Worm (Caenorhabditis elegans) whole organism, young adult: ENCODE results near the gene vps-50.
A peak's percentile ranks its signal among the peaks of the same experiment; 100 is the strongest.

Experiments used
- B0035.1 ChIP-seq: sonication (generic microtip); optimal IDR thresholded peaks from 2 replicates; lab custom pipeline; 2016; ENCODE audit warnings: missing genetic modification characterization, mild to moderate bottlenecking, missing compliant biosample characterization, missing genotype, missing genetic modification reagents
- C06A6.2 ChIP-seq: fragments of 200-800 bp; sonication (Bioruptor generic); conservative IDR thresholded peaks from 2 replicates; pipeline ENCODE4 v1.3.6; 2022; ENCODE audit warnings: missing genetic modification characterization, missing compliant biosample characterization
- C17E4.6 ChIP-seq: fragments of 200-800 bp; sonication (Bioruptor generic); IDR thresholded peaks from 2 replicates; pipeline ENCODE4 v1.3.6; 2022; ENCODE audit warnings: missing genetic modification reagents, missing genetic modification characterization, missing compliant biosample characterization
- D2030.7 ChIP-seq: fragments of 200-800 bp; sonication (Bioruptor generic); IDR thresholded peaks from 2 replicates; pipeline ENCODE4 v1.3.6; 2022; ENCODE audit warnings: missing genetic modification reagents, missing genetic modification characterization, missing compliant biosample characterization
- F22D6.2 ChIP-seq: sonication (generic microtip); optimal IDR thresholded peaks from 2 replicates; lab custom pipeline; 2016; ENCODE audit warnings: mild to moderate bottlenecking, missing genetic modification characterization, missing compliant biosample characterization
- F23B12.7 ChIP-seq: sonication (generic microtip); optimal IDR thresholded peaks from 2 replicates; lab custom pipeline; 2017; ENCODE audit warnings: missing genetic modification characterization, mild to moderate bottlenecking, missing compliant biosample characterization, antibody characterized with exemption, moderate library complexity; ENCODE audit not compliant: insufficient read depth
- F33H1.4 ChIP-seq: fragments of 200-800 bp; sonication (Bioruptor generic); IDR thresholded peaks from 2 replicates; pipeline ENCODE4 v1.3.6; 2022; ENCODE audit warnings: missing genetic modification reagents, missing genetic modification characterization, missing compliant biosample characterization
- F37B4.10 ChIP-seq: fragments of 200-800 bp; sonication (Bioruptor generic); IDR thresholded peaks from 2 replicates; pipeline ENCODE4 v1.3.6; 2022; ENCODE audit warnings: missing genetic modification characterization, missing compliant biosample characterization
- F57A8.1 ChIP-seq: fragments of 200-800 bp; sonication (Bioruptor generic); optimal IDR thresholded peaks from 2 replicates; lab custom pipeline; 2018; ENCODE audit warnings: mild to moderate bottlenecking, missing genetic modification characterization, moderate library complexity, missing compliant biosample characterization
- T07F8.4 ChIP-seq: sonication (generic microtip); optimal IDR thresholded peaks from 2 replicates; lab custom pipeline; 2016; ENCODE audit warnings: mild to moderate bottlenecking, missing genetic modification characterization, moderate library complexity, missing compliant biosample characterization
- T26A5.8 ChIP-seq: sonication (generic microtip); optimal IDR thresholded peaks from 2 replicates; lab custom pipeline; 2016; ENCODE audit warnings: missing genetic modification characterization, missing compliant biosample characterization
- Y53G8AR.9 ChIP-seq: fragments of 200-800 bp; sonication (Bioruptor generic); conservative IDR thresholded peaks from 2 replicates; pipeline ENCODE4 v1.3.6; 2022; ENCODE audit warnings: missing genetic modification reagents, missing genetic modification characterization, missing compliant biosample characterization
- Y56A3A.18 ChIP-seq: fragments of 200-800 bp; sonication (Bioruptor generic); IDR thresholded peaks from 2 replicates; pipeline ENCODE4 v1.3.6; 2022; ENCODE audit warnings: missing genetic modification reagents, missing genetic modification characterization, missing compliant biosample characterization
- Y95B8A.8 ChIP-seq: fragments of 200-800 bp; sonication (Bioruptor generic); IDR thresholded peaks from 2 replicates; pipeline ENCODE4 v1.3.6; 2022; ENCODE audit warnings: missing genetic modification reagents, missing genetic modification characterization, missing compliant biosample characterization
- akir-1 ChIP-seq: fragments of 200-800 bp; sonication (Bioruptor generic); optimal IDR thresholded peaks from 2 replicates; lab custom pipeline; 2018; ENCODE audit warnings: mild to moderate bottlenecking, missing genetic modification characterization, moderate library complexity, missing compliant biosample characterization
- attf-3 ChIP-seq: fragments of 200-800 bp; sonication (Bioruptor generic); conservative IDR thresholded peaks from 2 replicates; pipeline ENCODE4 v1.3.6; 2022; ENCODE audit warnings: missing genetic modification reagents, missing genetic modification characterization, missing compliant biosample characterization
- attf-5 ChIP-seq: fragments of 200-800 bp; sonication (Bioruptor generic); optimal IDR thresholded peaks from 2 replicates; lab custom pipeline; 2018; ENCODE audit warnings: mild to moderate bottlenecking, missing genetic modification characterization, missing compliant biosample characterization
- cebp-1 ChIP-seq, 2 experiments: fragments of 200-800 bp in 1 of 2; sonication (Bioruptor generic) in 1 of 2; sonication (generic microtip) in 1 of 2; IDR thresholded peaks in 1 of 2; optimal IDR thresholded peaks in 1 of 2; 2 replicates each; pipeline versions ENCODE4 v1.3.6 to Lab custom; 2017 to 2022; ENCODE audit warnings: missing compliant biosample characterization in 2 of 2, missing genetic modification characterization in 2 of 2, mild to moderate bottlenecking in 1 of 2, missing genetic modification reagents in 1 of 2, moderate library complexity in 1 of 2
- cebp-2 ChIP-seq: fragments of 200-800 bp; sonication (Bioruptor generic); IDR thresholded peaks from 2 replicates; pipeline ENCODE4 v1.3.6; 2022; ENCODE audit warnings: missing genetic modification characterization, missing compliant biosample characterization
- ceh-40 ChIP-seq: fragments of 200-800 bp; sonication (Bioruptor generic); IDR thresholded peaks from 2 replicates; pipeline ENCODE4 v1.3.6; 2022; ENCODE audit warnings: missing genetic modification characterization, missing compliant biosample characterization
- chd-7 ChIP-seq: sonication (generic microtip); optimal IDR thresholded peaks from 2 replicates; lab custom pipeline; 2016; ENCODE audit warnings: mild to moderate bottlenecking, missing genetic modification characterization, moderate library complexity, missing compliant biosample characterization
- dpl-1 ChIP-seq: fragments of 150-350 bp; optimal IDR thresholded peaks from 2 replicates; lab custom pipeline; 2014; ENCODE audit warnings: missing biosample characterization, missing genetic modification reagents, missing genetic modification characterization
- egl-18 ChIP-seq: fragments of 200-800 bp; sonication (Bioruptor generic); IDR thresholded peaks from 2 replicates; pipeline ENCODE4 v1.3.6; 2022; ENCODE audit warnings: missing genetic modification reagents, missing genetic modification characterization, missing compliant biosample characterization
- ets-4 ChIP-seq: fragments of 200-800 bp; sonication (Bioruptor generic); optimal IDR thresholded peaks from 2 replicates; lab custom pipeline; 2018; ENCODE audit warnings: mild to moderate bottlenecking, missing genetic modification characterization, missing compliant biosample characterization
- fkh-3 ChIP-seq: sonication (generic microtip); optimal IDR thresholded peaks from 2 replicates; lab custom pipeline; 2016; ENCODE audit warnings: mild to moderate bottlenecking, missing genetic modification characterization, missing compliant biosample characterization
- gei-17 ChIP-seq: fragments of 200-800 bp; sonication (Bioruptor generic); optimal IDR thresholded peaks from 2 replicates; lab custom pipeline; 2018; ENCODE audit warnings: mild to moderate bottlenecking, missing genetic modification characterization, missing compliant biosample characterization
- hlh-12 ChIP-seq: sonication (generic microtip); optimal IDR thresholded peaks from 2 replicates; lab custom pipeline; 2016; ENCODE audit warnings: missing genetic modification characterization, missing compliant biosample characterization
- hlh-26 ChIP-seq: fragments of 200-800 bp; sonication (Bioruptor generic); conservative IDR thresholded peaks from 2 replicates; pipeline ENCODE4 v1.3.6; 2022; ENCODE audit warnings: missing genetic modification reagents, missing genetic modification characterization, missing compliant biosample characterization
- hsf-1 ChIP-seq: fragments of 200-800 bp; sonication (Bioruptor generic); IDR thresholded peaks from 2 replicates; pipeline ENCODE4 v1.3.6; 2022; ENCODE audit warnings: missing genetic modification reagents, missing genetic modification characterization, missing compliant biosample characterization
- lin-54 ChIP-seq: fragments of 200-800 bp; sonication (Bioruptor generic); optimal IDR thresholded peaks from 2 replicates; lab custom pipeline; 2018; ENCODE audit warnings: mild to moderate bottlenecking, missing genetic modification characterization, missing compliant biosample characterization
- lsy-27 ChIP-seq: sonication (generic microtip); optimal IDR thresholded peaks from 2 replicates; lab custom pipeline; 2017; ENCODE audit warnings: missing genetic modification characterization, mild to moderate bottlenecking, missing compliant biosample characterization, antibody characterized with exemption, missing genotype, borderline replicate concordance; ENCODE audit not compliant: insufficient read depth
- madf-3 ChIP-seq: fragments of 200-800 bp; sonication (Bioruptor generic); IDR thresholded peaks from 2 replicates; pipeline ENCODE4 v1.3.6; 2022; ENCODE audit warnings: missing genetic modification reagents, missing genetic modification characterization, missing compliant biosample characterization
- mel-28 ChIP-seq: sonication (generic microtip); optimal IDR thresholded peaks from 2 replicates; lab custom pipeline; 2016; ENCODE audit warnings: borderline replicate concordance, mild to moderate bottlenecking, missing genetic modification characterization, missing compliant biosample characterization
- mxl-1 ChIP-seq: sonication (generic microtip); optimal IDR thresholded peaks from 2 replicates; lab custom pipeline; 2016; ENCODE audit warnings: missing genetic modification characterization, missing compliant biosample characterization
- nfya-2 ChIP-seq: fragments of 200-800 bp; sonication (Bioruptor generic); IDR thresholded peaks from 2 replicates; pipeline ENCODE4 v1.3.6; 2022; ENCODE audit warnings: missing genetic modification reagents, missing genetic modification characterization, missing compliant biosample characterization
- nfyb-1 ChIP-seq: fragments of 200-800 bp; sonication (Bioruptor generic); IDR thresholded peaks from 2 replicates; pipeline ENCODE4 v1.3.6; 2022; ENCODE audit warnings: missing genetic modification reagents, missing genetic modification characterization, missing compliant biosample characterization
- nhr-120 ChIP-seq: fragments of 200-800 bp; sonication (Bioruptor generic); IDR thresholded peaks from 2 replicates; pipeline ENCODE4 v1.3.6; 2022; ENCODE audit warnings: missing genetic modification characterization, missing compliant biosample characterization
- nhr-80 ChIP-seq: sonication (generic microtip); optimal IDR thresholded peaks from 2 replicates; lab custom pipeline; 2016; ENCODE audit warnings: missing genetic modification characterization, missing compliant biosample characterization
- nhr-90 ChIP-seq: sonication (generic microtip); optimal IDR thresholded peaks from 2 replicates; lab custom pipeline; 2016; ENCODE audit warnings: missing genotype, mild to moderate bottlenecking, missing genetic modification characterization, missing compliant biosample characterization
- pha-4 ChIP-seq: fragments of 150-350 bp; sonication (generic microtip); optimal IDR thresholded peaks from 2 replicates; lab custom pipeline; 2014; ENCODE audit warnings: missing biosample characterization, missing genetic modification reagents, missing genetic modification characterization
- rec-8 ChIP-seq, 2 experiments: sonication (generic microtip); optimal IDR thresholded peaks; 2 replicates each; lab custom pipeline; 2016; ENCODE audit warnings: mild to moderate bottlenecking in 2 of 2, missing genetic modification characterization in 2 of 2, missing genetic modification reagents in 2 of 2, missing genotype in 2 of 2, missing biosample characterization in 1 of 2, missing compliant biosample characterization in 1 of 2, moderate library complexity in 1 of 2
- snpc-1.1 ChIP-seq: sonication (generic microtip); optimal IDR thresholded peaks from 2 replicates; lab custom pipeline; 2017; ENCODE audit warnings: missing genetic modification characterization, mild to moderate bottlenecking, missing compliant biosample characterization, antibody characterized with exemption, moderate library complexity, missing genotype, missing genetic modification reagents; ENCODE audit not compliant: insufficient read depth
- snpc-4 ChIP-seq, 5 experiments: fragments of 150-350 bp in 1 of 5; sonication (generic microtip) in 4 of 5; optimal IDR thresholded peaks; 2 replicates each; lab custom pipeline; 2014 to 2018; ENCODE audit warnings: missing genetic modification characterization in 5 of 5, missing biosample characterization in 3 of 5, antibody characterized with exemption in 2 of 5, mild to moderate bottlenecking in 2 of 5, missing compliant biosample characterization in 2 of 5, missing genotype in 2 of 5, moderate library complexity in 2 of 5, missing genetic modification reagents in 1 of 5
- tlf-1 ChIP-seq: fragments of 200-800 bp; sonication (Bioruptor generic); optimal IDR thresholded peaks from 2 replicates; lab custom pipeline; 2018; ENCODE audit warnings: mild to moderate bottlenecking, missing genetic modification characterization, missing compliant biosample characterization
- unc-130 ChIP-seq: sonication (generic microtip); optimal IDR thresholded peaks from 2 replicates; lab custom pipeline; 2016; ENCODE audit warnings: missing genetic modification reagents, missing genetic modification characterization, missing compliant biosample characterization
- ztf-22 ChIP-seq: fragments of 200-800 bp; sonication (Bioruptor generic); optimal IDR thresholded peaks from 2 replicates; lab custom pipeline; 2018; ENCODE audit warnings: mild to moderate bottlenecking, missing genetic modification characterization, moderate library complexity, missing compliant biosample characterization
- ztf-28 ChIP-seq: fragments of 200-800 bp; sonication (Bioruptor generic); IDR thresholded peaks from 2 replicates; pipeline ENCODE4 v1.3.6; 2022; ENCODE audit warnings: missing genetic modification reagents, missing genetic modification characterization, missing compliant biosample characterization

Gene vps-50

ce11 chrIII:10848858-10849257, 20.1 kb upstream of the vps-50 start, which contains the start of the genes fbxb-85 and hex-3 (continued):
- TF ChIP-seq tlf-1, result peak; percentile 93
- TF ChIP-seq F22D6.2, result peak; percentile 73
- TF ChIP-seq chd-7 (tag; lab: Kevin White, UChicago), result no peak
- TF ChIP-seq ceh-40 (GFP tag; lab: Robert Waterston, UW), result no peak
- no peak for TF ChIP-seq attf-3
- no peak for TF ChIP-seq egl-18 (GFP tag; lab: Robert Waterston, UW)
- no peak for TF ChIP-seq F37B4.10
- TF ChIP-seq T07F8.4, result no peak
- TF ChIP-seq F23B12.7 (tag; lab: Kevin White, UChicago), result peak; percentile 59
- TF ChIP-seq nfyb-1 (GFP tag; lab: Robert Waterston, UW), result peak; percentile 96
- peak in 1 of 2 experiments; percentile 45 for TF ChIP-seq rec-8 (tag; optimal IDR thresholded peaks at IDR 0.05; lab: Kevin White, UChicago)
- TF ChIP-seq lsy-27 (tag; lab: Kevin White, UChicago), result no peak
- TF ChIP-seq mxl-1, result no peak
- no peak; the same call in 1 of the 2 replicates for TF ChIP-seq madf-3 (GFP tag; lab: Robert Waterston, UW)
- TF ChIP-seq snpc-4 (GFP tag; optimal IDR thresholded peaks at IDR 0.05; lab: Kevin White, UChicago), result peak; percentile 36
- peak; percentile 26 to 82 (median 66) for TF ChIP-seq snpc-4 (tag; optimal IDR thresholded peaks at IDR 0.05; lab: Kevin White, UChicago)
- no peak for TF ChIP-seq ets-4 (GFP tag; lab: Kevin White, UChicago)
- TF ChIP-seq cebp-2 (GFP tag; lab: Robert Waterston, UW), result no peak
- TF ChIP-seq C17E4.6, result peak; percentile 83
- peak; percentile 71 for TF ChIP-seq snpc-1.1 (tag; lab: Kevin White, UChicago)
- TF ChIP-seq hlh-26 (GFP tag; lab: Robert Waterston, UW), result no peak
- no peak; the same call in 1 of the 2 replicates for TF ChIP-seq cebp-1 (GFP tag; IDR thresholded peaks at IDR 0.05; lab: Robert Waterston, UW)
- TF ChIP-seq cebp-1 (tag; optimal IDR thresholded peaks at IDR 0.05; lab: Kevin White, UChicago), result peak; percentile 88
- TF ChIP-seq Y95B8A.8, result peak; percentile 44; the same call in 1 of the 2 replicates
- no peak for TF ChIP-seq hlh-12
- no peak for TF ChIP-seq ztf-28
- peak; percentile 94 for TF ChIP-seq attf-5 (GFP tag; lab: Kevin White, UChicago)
- TF ChIP-seq Y53G8AR.9 (GFP tag; lab: Robert Waterston, UW), result peak; percentile 96
- TF ChIP-seq F57A8.1 (GFP tag; lab: Kevin White, UChicago), result no peak
- no peak for TF ChIP-seq T26A5.8 (tag; lab: Kevin White, UChicago)
- peak; percentile 47 for TF ChIP-seq nhr-80 (tag; lab: Kevin White, UChicago)
- TF ChIP-seq akir-1 (GFP tag; lab: Kevin White, UChicago), result peak; percentile 25
- peak; percentile 87 for TF ChIP-seq pha-4 (tag; lab: Kevin White, UChicago)
- TF ChIP-seq nhr-120 (GFP tag; lab: Robert Waterston, UW), result no peak
- no peak for TF ChIP-seq fkh-3
- TF ChIP-seq D2030.7 (GFP tag; lab: Robert Waterston, UW), result peak; percentile 85

- TF ChIP-seq Y95B8A.8 (no peak), Y53G8AR.9 (GFP tag; lab: Robert Waterston, UW) (no peak), lin-54 (GFP tag; lab: Kevin White, UChicago) (no peak), C06A6.2 (GFP tag; lab: Robert Waterston, UW) (no peak), nfya-2 (no peak), unc-130 (GFP tag; lab: Kevin White, UChicago) (no peak), T07F8.4 (no peak), gei-17 (GFP tag; lab: Kevin White, UChicago) (no peak), F33H1.4 (GFP tag; lab: Robert Waterston, UW) (no peak), B0035.1 (tag; lab: Kevin White, UChicago) (no peak), hsf-1 (GFP tag; lab: Robert Waterston, UW) (no peak), dpl-1 (GFP tag; lab: Kevin White, UChicago) (no peak), cebp-1 (GFP tag; IDR thresholded peaks at IDR 0.05; lab: Robert Waterston, UW) (no peak), cebp-1 (tag; optimal IDR thresholded peaks at IDR 0.05; lab: Kevin White, UChicago) (no peak), Y56A3A.18 (GFP tag; lab: Robert Waterston, UW) (no peak), ztf-22 (GFP tag; lab: Kevin White, UChicago) (no peak), mel-28 (no peak), attf-3 (no peak), nhr-90 (no peak)
Measured at ce11 chrIII:10855398-10855880, 13.6 kb upstream of the vps-50 start, which contains the start of gene Y39A1C.1. TSS of gene Y39A1C.1 (plus strand) at chrIII:10855448.
